Fruit fly (Drosophila melanogaster) Kc167 (cell line): ENCODE measurements around the gene yellow-b.

ENCODE experiments used
- insv ChIP-seq: fragments of >200 bp; optimal IDR thresholded peaks from 3 replicates; lab custom pipeline; 2018; ENCODE audit warnings: missing external identifiers
- psq ChIP-seq: fragments of >200 bp; optimal IDR thresholded peaks from 2 replicates; lab custom pipeline; 2017; ENCODE audit warnings: missing external identifiers

DNA sequence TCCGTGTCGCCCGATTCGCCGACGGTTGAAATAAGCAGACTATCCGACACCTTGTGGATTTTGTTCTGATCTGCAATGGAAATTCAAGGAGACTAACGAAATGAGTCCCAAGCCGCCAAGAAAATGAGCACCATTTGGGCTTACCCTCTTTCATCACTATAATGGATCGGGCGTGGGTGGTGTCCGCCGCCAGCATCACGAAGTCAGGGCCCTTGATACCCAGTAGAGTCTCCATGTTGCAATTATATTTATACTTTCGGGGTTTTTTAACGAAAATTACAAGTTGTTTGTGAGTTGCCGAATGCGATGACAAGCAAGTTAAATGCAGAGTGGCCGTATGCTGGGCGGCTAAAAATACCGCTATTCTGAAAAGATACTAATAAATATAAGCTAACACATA, 22.3 kb upstream of the yellow-b start, which contains the start of gene Prosbeta4:
- TF ChIP-seq insv (no peak), psq (no peak)
